Worm (Caenorhabditis elegans): Measurements from ENCODE around the gene BE10.3.

The BE10.3 gene

ce11 chrIII:12856628-12857027 is 48.8 kb downstream of the BE10.3 start, which contains the start of gene Y37D8A.26:
Y37D8A.26 (minus strand) TSS chrIII:12856728.
- TF ChIP-seq ets-7 (tag; optimal IDR thresholded peaks at IDR 0.05): no peak

- TF ChIP-seq hmg-4 (GFP tag; optimal IDR thresholded peaks at IDR 0.05) (no peak), tbx-37 (GFP tag; conservative IDR thresholded peaks at IDR 0.05) (no peak), sea-1 (GFP tag; conservative IDR thresholded peaks at IDR 0.05) (no peak), aly-1 (tag; optimal IDR thresholded peaks at IDR 0.05) (no peak), ceh-36 (tag; optimal IDR thresholded peaks at IDR 0.05) (no peak), pes-1 (GFP tag; IDR thresholded peaks at IDR 0.05) (no peak), tra-4 (tag; optimal IDR thresholded peaks at IDR 0.05) (no peak), hnd-1 (tag; optimal IDR thresholded peaks at IDR 0.05) (no peak), F13C5.2 (tag; optimal IDR thresholded peaks at IDR 0.05) (no peak), ets-7 (tag; optimal IDR thresholded peaks at IDR 0.05) (no peak), scrt-1 (GFP tag; IDR thresholded peaks at IDR 0.05) (no peak), B0310.2 (tag; optimal IDR thresholded peaks at IDR 0.05) (no peak), hmbx-1 (tag; optimal IDR thresholded peaks at IDR 0.05) (no peak), tbx-11 (GFP tag; IDR thresholded peaks at IDR 0.05) (no peak), flt-1 (GFP tag; IDR thresholded peaks at IDR 0.05) (no peak)
These were observed 52.3 kb downstream of the BE10.3 start for ce11 chrIII:12860119-12860518.
